Worm (Caenorhabditis elegans) whole organism, L3 larva: ENCODE results near the gene F13H10.3.

ENCODE experiments used
- R02D3.7 ChIP-seq: fragments of 150-350 bp; optimal IDR thresholded peaks from 2 replicates; lab custom pipeline; 2014; ENCODE audit warnings: missing biosample characterization, missing genetic modification characterization
- ZK546.5 ChIP-seq: sonication (generic microtip); optimal IDR thresholded peaks from 2 replicates; lab custom pipeline; 2017; ENCODE audit warnings: missing biosample characterization, missing genetic modification characterization
- aly-2 ChIP-seq: fragments of 150-350 bp; optimal IDR thresholded peaks from 2 replicates; lab custom pipeline; 2014; ENCODE audit warnings: missing biosample characterization, missing genetic modification characterization
- ama-1 ChIP-seq: fragments of 150-350 bp; optimal IDR thresholded peaks from 2 replicates; lab custom pipeline; 2018
- ceh-28 ChIP-seq: fragments of 150-350 bp; optimal IDR thresholded peaks from 2 replicates; lab custom pipeline; 2014; ENCODE audit warnings: missing biosample characterization, missing genetic modification reagents, missing genetic modification characterization
- ceh-82 ChIP-seq: fragments of 150-350 bp; optimal IDR thresholded peaks from 2 replicates; lab custom pipeline; 2014; ENCODE audit warnings: missing biosample characterization, missing genetic modification characterization
- ceh-9 ChIP-seq: sonication (generic microtip); optimal IDR thresholded peaks from 2 replicates; lab custom pipeline; 2018; ENCODE audit warnings: missing biosample characterization, missing genetic modification characterization
- daf-12 ChIP-seq: fragments of 150-350 bp; optimal IDR thresholded peaks from 2 replicates; lab custom pipeline; 2014; ENCODE audit warnings: missing biosample characterization, missing genetic modification reagents, missing genetic modification characterization
- egl-27 ChIP-seq: sonication (generic microtip); optimal IDR thresholded peaks from 4 replicates; lab custom pipeline; 2017; ENCODE audit warnings: missing biosample characterization, missing genetic modification reagents, missing genetic modification characterization
- egl-5 ChIP-seq: fragments of 150-350 bp; optimal IDR thresholded peaks from 2 replicates; lab custom pipeline; 2017; ENCODE audit warnings: missing biosample characterization, missing genetic modification reagents, missing genetic modification characterization, inconsistent platforms
- elt-2 ChIP-seq: sonication (generic microtip); optimal IDR thresholded peaks from 2 replicates; lab custom pipeline; 2016; ENCODE audit warnings: missing genetic modification reagents, mild to moderate bottlenecking, missing genetic modification characterization, missing compliant biosample characterization
- elt-3 ChIP-seq, 3 experiments: fragments of 150-350 bp in 1 of 3; sonication (generic microtip) in 2 of 3; optimal IDR thresholded peaks; 2 replicates in 2 of 3; 4 replicates in 1 of 3; lab custom pipeline; 2014 to 2017; ENCODE audit warnings: missing biosample characterization in 3 of 3, missing genetic modification characterization in 3 of 3
- fkh-10 ChIP-seq: sonication (generic microtip); optimal IDR thresholded peaks from 2 replicates; lab custom pipeline; 2017; ENCODE audit warnings: missing biosample characterization, missing genetic modification reagents, missing genetic modification characterization
- fkh-2 ChIP-seq: fragments of 150-350 bp; optimal IDR thresholded peaks from 2 replicates; lab custom pipeline; 2014; ENCODE audit warnings: missing biosample characterization, missing genetic modification reagents, missing genetic modification characterization
- fos-1 ChIP-seq: fragments of 150-350 bp; optimal IDR thresholded peaks from 2 replicates; lab custom pipeline; 2014; ENCODE audit warnings: missing biosample characterization, missing genetic modification characterization
- hmg-11 ChIP-seq: sonication (generic microtip); optimal IDR thresholded peaks from 2 replicates; lab custom pipeline; 2016; ENCODE audit warnings: missing genetic modification characterization, missing compliant biosample characterization
- jun-1 ChIP-seq: fragments of 150-350 bp; optimal IDR thresholded peaks from 2 replicates; lab custom pipeline; 2014; ENCODE audit warnings: missing biosample characterization, missing genetic modification reagents, missing genetic modification characterization
- lin-15B ChIP-seq: fragments of 150-350 bp; optimal IDR thresholded peaks from 2 replicates; lab custom pipeline; 2014; ENCODE audit warnings: missing biosample characterization, missing genetic modification characterization
- lin-39 ChIP-seq: fragments of 150-350 bp; optimal IDR thresholded peaks from 2 replicates; lab custom pipeline; 2018; ENCODE audit warnings: missing biosample characterization, missing genetic modification reagents, missing genetic modification characterization
- lsy-12 ChIP-seq: sonication (generic microtip); optimal IDR thresholded peaks from 2 replicates; lab custom pipeline; 2016; ENCODE audit warnings: mild to moderate bottlenecking, missing genetic modification characterization, missing compliant biosample characterization
- mdl-1 ChIP-seq: fragments of 150-350 bp; optimal IDR thresholded peaks from 2 replicates; lab custom pipeline; 2014; ENCODE audit warnings: missing biosample characterization, missing genetic modification characterization
- mml-1 ChIP-seq: fragments of 150-350 bp; sonication (generic microtip); optimal IDR thresholded peaks from 3 replicates; lab custom pipeline; 2014; ENCODE audit warnings: missing biosample characterization, missing genetic modification characterization
- nfya-1 ChIP-seq: sonication (generic microtip); optimal IDR thresholded peaks from 2 replicates; lab custom pipeline; 2017; ENCODE audit warnings: missing genetic modification characterization, mild to moderate bottlenecking, missing compliant biosample characterization, antibody characterized with exemption, moderate library complexity; ENCODE audit not compliant: insufficient read depth
- nhr-12 ChIP-seq: fragments of 150-350 bp; optimal IDR thresholded peaks from 2 replicates; lab custom pipeline; 2014; ENCODE audit warnings: missing biosample characterization, missing genetic modification characterization
- nhr-23 ChIP-seq: fragments of 150-350 bp; optimal IDR thresholded peaks from 2 replicates; lab custom pipeline; 2014; ENCODE audit warnings: missing biosample characterization, missing genetic modification reagents, missing genetic modification characterization
- nhr-237 ChIP-seq: fragments of 150-350 bp; optimal IDR thresholded peaks from 2 replicates; lab custom pipeline; 2014; ENCODE audit warnings: missing biosample characterization, missing genetic modification characterization
- nhr-25 ChIP-seq: sonication (generic microtip); optimal IDR thresholded peaks from 2 replicates; lab custom pipeline; 2017; ENCODE audit warnings: missing biosample characterization, missing genetic modification characterization
- nhr-28 ChIP-seq: fragments of 150-350 bp; optimal IDR thresholded peaks from 2 replicates; lab custom pipeline; 2014; ENCODE audit warnings: missing biosample characterization, missing genetic modification characterization
- nhr-43 ChIP-seq: sonication (generic microtip); optimal IDR thresholded peaks from 2 replicates; lab custom pipeline; 2016; ENCODE audit warnings: mild to moderate bottlenecking, missing genetic modification characterization, missing compliant biosample characterization; ENCODE audit not compliant: poor library complexity, severe bottlenecking
- pha-4 ChIP-seq: fragments of 150-350 bp; optimal IDR thresholded peaks from 2 replicates; lab custom pipeline; 2014; ENCODE audit warnings: missing biosample characterization, missing genetic modification reagents, missing genetic modification characterization
- pqm-1 ChIP-seq: fragments of 150-350 bp; optimal IDR thresholded peaks from 2 replicates; lab custom pipeline; 2017; ENCODE audit warnings: missing biosample characterization, missing genetic modification characterization, inconsistent platforms
- sea-2 ChIP-seq: fragments of 150-350 bp; sonication (generic microtip); optimal IDR thresholded peaks from 4 replicates; lab custom pipeline; 2014; ENCODE audit warnings: missing biosample characterization, missing genetic modification reagents, missing genetic modification characterization
- skn-1 ChIP-seq: fragments of 150-350 bp; optimal IDR thresholded peaks from 2 replicates; lab custom pipeline; 2014; ENCODE audit warnings: missing biosample characterization, missing genetic modification characterization
- snpc-4 ChIP-seq: fragments of 150-350 bp; optimal IDR thresholded peaks from 2 replicates; lab custom pipeline; 2014; ENCODE audit warnings: missing biosample characterization, missing genetic modification characterization
- tbx-2 ChIP-seq: sonication (generic microtip); optimal IDR thresholded peaks from 2 replicates; lab custom pipeline; 2016; ENCODE audit warnings: mild to moderate bottlenecking, missing genetic modification characterization, missing compliant biosample characterization
- unc-62 ChIP-seq: fragments of 150-350 bp; sonication (generic microtip); optimal IDR thresholded peaks from 4 replicates; lab custom pipeline; 2014; ENCODE audit warnings: missing biosample characterization, missing genetic modification reagents, missing genetic modification characterization
- zag-1 ChIP-seq: fragments of 150-350 bp; optimal IDR thresholded peaks from 2 replicates; lab custom pipeline; 2014; ENCODE audit warnings: missing biosample characterization, missing genetic modification characterization

The F13H10.3 gene

DNA sequence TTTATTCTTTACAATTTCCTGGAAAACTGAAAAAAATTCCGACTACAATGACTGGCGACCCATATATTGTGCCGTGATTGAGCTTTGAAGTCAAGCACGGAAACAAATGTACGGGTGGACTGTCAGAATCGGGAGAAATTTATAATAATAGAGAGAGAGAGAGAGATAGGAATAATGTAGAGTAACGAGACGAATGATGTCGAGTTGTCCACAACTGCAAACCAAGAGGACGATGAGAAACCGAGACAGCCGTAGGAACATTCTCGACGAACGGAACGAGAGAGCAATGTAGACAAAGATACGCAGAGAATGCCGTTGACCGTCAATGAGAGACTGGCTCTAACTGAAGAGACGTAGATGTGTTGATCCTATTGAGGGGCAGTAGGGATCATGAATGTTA, 11.8 kb upstream of the F13H10.3 start:
- peak; percentile 70 for TF ChIP-seq unc-62 (GFP tag; lab: Kevin White, UChicago)
- peak; percentile 80 for TF ChIP-seq nhr-43
- TF ChIP-seq jun-1 (tag; lab: Kevin White, UChicago): peak; percentile 77
- TF ChIP-seq lin-15B (tag; lab: Kevin White, UChicago): peak; percentile 64
- no peak for TF ChIP-seq mml-1 (tag; lab: Kevin White, UChicago)
- TF ChIP-seq nhr-28 (tag; lab: Kevin White, UChicago): no peak
- peak; percentile 87 for TF ChIP-seq hmg-11 (tag; lab: Kevin White, UChicago)
- TF ChIP-seq tbx-2 (tag; lab: Kevin White, UChicago): peak; percentile 47
- peak; percentile 92 for TF ChIP-seq ama-1 (lab: Kevin White, UChicago)
- TF ChIP-seq lsy-12 (tag; lab: Kevin White, UChicago): peak; percentile 58
- peak; percentile 94 for TF ChIP-seq nhr-25
- peak; percentile 53 for TF ChIP-seq zag-1
- TF ChIP-seq snpc-4 (tag; lab: Kevin White, UChicago): peak; percentile 76
- TF ChIP-seq pqm-1: peak; percentile 69
- TF ChIP-seq daf-12: no peak
- peak; percentile 63 for TF ChIP-seq ceh-9 (tag; lab: Kevin White, UChicago)
- TF ChIP-seq egl-27 (tag; lab: Kevin White, UChicago): no peak
- no peak for TF ChIP-seq ZK546.5 (tag; lab: Kevin White, UChicago)
- TF ChIP-seq nhr-23 (tag; lab: Kevin White, UChicago): peak; percentile 94
- peak; percentile 96 for TF ChIP-seq pha-4
- peak; percentile 66 for TF ChIP-seq ceh-28 (tag; lab: Kevin White, UChicago)
- TF ChIP-seq skn-1 (tag; lab: Kevin White, UChicago): peak; percentile 84
- no peak for TF ChIP-seq fkh-2 (tag; lab: Kevin White, UChicago)
- TF ChIP-seq fkh-10: no peak
- peak; percentile 46 for TF ChIP-seq R02D3.7 (tag; lab: Kevin White, UChicago)
- TF ChIP-seq fos-1 (tag; lab: Kevin White, UChicago): peak; percentile 73
- TF ChIP-seq egl-5: no peak
- no peak for TF ChIP-seq aly-2 (tag; lab: Kevin White, UChicago)
- peak; percentile 72 for TF ChIP-seq elt-2 (tag; lab: Kevin White, UChicago)
- TF ChIP-seq nfya-1 (tag; lab: Kevin White, UChicago): peak; percentile 90
- no peak for TF ChIP-seq nhr-12 (tag; lab: Kevin White, UChicago)
- TF ChIP-seq ceh-82 (tag; lab: Kevin White, UChicago): no peak
- TF ChIP-seq lin-39 (tag; lab: Kevin White, UChicago): peak; percentile 92
- peak; percentile 13 for TF ChIP-seq mdl-1
- no peak for TF ChIP-seq nhr-237

DNA sequence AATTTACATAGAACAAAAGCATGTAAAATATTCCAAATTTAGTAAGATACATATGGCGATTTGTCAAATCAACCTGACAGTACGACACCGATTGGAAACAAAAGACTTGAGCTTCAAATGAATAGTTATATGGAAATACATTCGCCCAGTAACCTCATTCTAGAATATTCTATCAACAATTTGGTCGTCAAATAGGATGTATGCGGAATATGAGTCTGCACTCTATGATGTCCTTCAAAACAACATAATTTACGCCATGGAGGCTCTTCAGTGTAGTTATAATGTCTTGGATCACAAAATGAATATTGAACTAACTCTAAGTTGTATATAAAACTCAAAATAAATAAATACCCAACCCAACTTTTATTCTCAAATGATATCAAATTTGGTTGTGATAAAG, 10.9 kb upstream of the F13H10.3 start:
- TF ChIP-seq snpc-4 (tag; lab: Kevin White, UChicago) (peak; percentile 5), elt-2 (tag; lab: Kevin White, UChicago) (peak; percentile 0), lin-15B (tag; lab: Kevin White, UChicago) (peak; percentile 31), ama-1 (lab: Kevin White, UChicago) (no peak), nhr-23 (tag; lab: Kevin White, UChicago) (no peak), pqm-1 (no peak), skn-1 (tag; lab: Kevin White, UChicago) (peak; percentile 31)

DNA sequence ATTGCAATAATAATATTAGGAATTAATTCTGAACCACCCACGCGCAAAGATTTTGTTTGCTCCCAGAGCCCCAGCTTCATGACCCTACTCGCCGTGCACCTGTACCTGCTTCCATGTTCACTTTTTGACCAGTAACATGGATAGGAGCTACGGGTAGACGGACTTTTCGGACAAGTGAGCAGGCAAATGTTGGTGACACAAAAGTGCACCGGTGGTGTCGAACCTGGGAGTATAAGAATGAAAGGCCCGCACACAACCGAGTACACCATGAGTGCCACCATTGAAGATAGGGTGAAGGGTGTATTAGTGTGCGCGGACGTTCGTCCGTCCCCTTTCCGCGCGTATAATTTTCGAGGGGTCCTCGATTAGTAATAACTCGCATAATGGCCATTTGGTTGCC, 10.2 kb upstream of the F13H10.3 start:
- TF ChIP-seq fkh-10 (no peak), lin-39 (tag; lab: Kevin White, UChicago) (peak; percentile 58), nhr-25 (peak; percentile 8), ceh-82 (tag; lab: Kevin White, UChicago) (no peak), skn-1 (tag; lab: Kevin White, UChicago) (no peak), pha-4 (peak; percentile 16), nfya-1 (tag; lab: Kevin White, UChicago) (peak; percentile 24), sea-2 (GFP tag; lab: Kevin White, UChicago) (peak; percentile 36), elt-3 (tag; optimal IDR thresholded peaks at IDR 0.05; lab: Kevin White, UChicago) (peak in 1 of 3 experiments; percentile 8), lsy-12 (tag; lab: Kevin White, UChicago) (peak; percentile 49), ama-1 (lab: Kevin White, UChicago) (peak; percentile 92), tbx-2 (tag; lab: Kevin White, UChicago) (peak; percentile 43), nhr-28 (tag; lab: Kevin White, UChicago) (no peak), nhr-43 (peak; percentile 87)
